Worm (Caenorhabditis elegans): Measurements from ENCODE around the gene F13B12.4.

DNA sequence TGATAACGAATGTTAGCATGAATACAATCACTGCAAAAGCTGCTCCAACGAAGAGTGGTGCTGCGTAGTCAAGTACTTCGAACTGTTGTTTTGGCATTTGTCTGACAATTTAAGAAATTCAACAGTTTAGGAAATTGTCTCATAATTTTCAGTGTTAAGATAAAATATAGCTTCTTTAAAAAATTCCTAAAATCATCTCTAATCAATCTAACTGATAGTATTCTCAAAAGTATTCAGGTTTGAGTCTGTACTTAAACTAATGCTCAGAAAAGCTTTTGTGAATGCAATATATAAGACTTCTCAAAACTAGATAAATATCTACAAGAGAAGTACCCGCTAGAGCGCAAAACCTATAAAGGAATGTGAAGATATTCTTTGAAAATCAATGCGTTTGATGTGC lies 54.8 kb downstream of the F13B12.4 start, which contains the start of gene R10H10.4:
- no peak for TF ChIP-seq arid-1 (GFP tag; conservative IDR thresholded peaks at IDR 0.05)
- TF ChIP-seq unc-130 (GFP tag; optimal IDR thresholded peaks at IDR 0.05), result no peak
- no peak for TF ChIP-seq egl-27 (tag; optimal IDR thresholded peaks at IDR 0.05)
- no peak for TF ChIP-seq F37D6.2 (tag; optimal IDR thresholded peaks at IDR 0.05)
- no peak for TF ChIP-seq dpl-1 (GFP tag; optimal IDR thresholded peaks at IDR 0.05)
- no peak for TF ChIP-seq nhr-11 (tag; optimal IDR thresholded peaks at IDR 0.05)

All from whole organism, L4 larva.